Fruit fly (Drosophila melanogaster) whole organism, embryonic: ENCODE data around the gene CG6654.

Experiments used
- Abd-B ChIP-seq: fragments of 200-800 bp; sonication (Bioruptor generic); optimal IDR thresholded peaks from 2 replicates; lab custom pipeline; 2018; ENCODE audit warnings: missing biosample characterization, mild to moderate bottlenecking, missing genetic modification characterization, moderate library complexity
- Adf1 ChIP-seq: fragments of 200-800 bp; sonication (Bioruptor generic); IDR thresholded peaks from 2 replicates; pipeline ENCODE4 v1.3.6; 2022; ENCODE audit warnings: missing biosample characterization, missing genetic modification characterization
- Bdp1 ChIP-seq: fragments of 200-800 bp; sonication (Bioruptor generic); optimal IDR thresholded peaks from 3 replicates; lab custom pipeline; 2016; ENCODE audit warnings: missing biosample characterization, missing genetic modification characterization
- CG1024 ChIP-seq: fragments of 200-800 bp; sonication (Bioruptor generic); IDR thresholded peaks from 2 replicates; pipeline ENCODE4 v1.3.6; 2022; ENCODE audit warnings: missing biosample characterization, missing genetic modification characterization
- CG10654 ChIP-seq: fragments of 200-800 bp; sonication (Bioruptor generic); optimal IDR thresholded peaks from 2 replicates; lab custom pipeline; 2016; ENCODE audit warnings: missing biosample characterization, missing genetic modification characterization
- CG11696 ChIP-seq: fragments of 200-800 bp; sonication (Bioruptor generic); IDR thresholded peaks from 2 replicates; pipeline ENCODE4 v1.3.6; 2022; ENCODE audit warnings: missing biosample characterization, missing genetic modification characterization
- CG12155 ChIP-seq: fragments of 200-800 bp; sonication (Bioruptor generic); optimal IDR thresholded peaks from 3 replicates; lab custom pipeline; 2016; ENCODE audit warnings: missing biosample characterization, missing genetic modification characterization
- CG13775 ChIP-seq: fragments of 200-800 bp; sonication (Bioruptor generic); optimal IDR thresholded peaks from 3 replicates; lab custom pipeline; 2017; ENCODE audit warnings: missing biosample characterization, mild to moderate bottlenecking, missing genetic modification characterization
- CG14710 ChIP-seq: fragments of 200-800 bp; sonication (Bioruptor generic); optimal IDR thresholded peaks from 3 replicates; lab custom pipeline; 2019; ENCODE audit warnings: missing biosample characterization, mild to moderate bottlenecking, missing genetic modification characterization, moderate library complexity
- CG15011 ChIP-seq: fragments of 200-800 bp; sonication (Bioruptor generic); optimal IDR thresholded peaks from 3 replicates; lab custom pipeline; 2018; ENCODE audit warnings: missing biosample characterization, mild to moderate bottlenecking, missing genetic modification characterization
- CG15601 ChIP-seq: fragments of 200-800 bp; sonication (Bioruptor generic); optimal IDR thresholded peaks from 3 replicates; lab custom pipeline; 2019; ENCODE audit warnings: missing biosample characterization, mild to moderate bottlenecking, missing genetic modification characterization, moderate library complexity
- CG16815 ChIP-seq: fragments of 200-800 bp; sonication (Bioruptor generic); optimal IDR thresholded peaks from 3 replicates; lab custom pipeline; 2017; ENCODE audit warnings: missing biosample characterization, mild to moderate bottlenecking, missing genetic modification characterization
- CG17359 ChIP-seq: fragments of 200-800 bp; sonication (Bioruptor generic); optimal IDR thresholded peaks from 3 replicates; lab custom pipeline; 2018; ENCODE audit warnings: missing biosample characterization, mild to moderate bottlenecking, missing genetic modification characterization, moderate library complexity
- CG18011 ChIP-seq: fragments of 200-800 bp; sonication (Bioruptor generic); optimal IDR thresholded peaks from 2 replicates; lab custom pipeline; 2017; ENCODE audit warnings: missing biosample characterization, missing genetic modification characterization, mild to moderate bottlenecking, moderate library complexity, missing genotype
- CG18764 ChIP-seq: fragments of 200-800 bp; sonication (Bioruptor generic); optimal IDR thresholded peaks from 3 replicates; lab custom pipeline; 2016; ENCODE audit warnings: missing biosample characterization, missing genetic modification characterization
- CG30403 ChIP-seq: fragments of 200-800 bp; sonication (Bioruptor generic); optimal IDR thresholded peaks from 3 replicates; lab custom pipeline; 2016; ENCODE audit warnings: missing biosample characterization, missing genetic modification characterization
- CG3995 ChIP-seq: fragments of 200-800 bp; sonication (Bioruptor generic); optimal IDR thresholded peaks from 3 replicates; lab custom pipeline; 2016; ENCODE audit warnings: missing biosample characterization, missing genetic modification characterization
- CG42726 ChIP-seq: fragments of 200-800 bp; sonication (Bioruptor generic); IDR thresholded peaks from 2 replicates; pipeline ENCODE4 v1.3.6; 2022; ENCODE audit warnings: missing biosample characterization, missing genetic modification characterization; ENCODE audit not compliant: partially characterized antibody
- CG9437 ChIP-seq: fragments of 200-800 bp; sonication (Bioruptor generic); optimal IDR thresholded peaks from 2 replicates; lab custom pipeline; 2018; ENCODE audit warnings: missing biosample characterization, mild to moderate bottlenecking, missing genetic modification characterization
- Dbx ChIP-seq: fragments of 200-800 bp; sonication (Bioruptor generic); IDR thresholded peaks from 3 replicates; pipeline ENCODE4 v1.3.6; 2022; ENCODE audit warnings: missing biosample characterization, missing genetic modification characterization
- Doc2 ChIP-seq: fragments of 200-800 bp; sonication (Bioruptor generic); IDR thresholded peaks from 2 replicates; pipeline ENCODE4 v1.3.6; 2022; ENCODE audit warnings: missing biosample characterization, missing genetic modification characterization
- HLH3B ChIP-seq: fragments of 200-800 bp; sonication (Bioruptor generic); IDR thresholded peaks from 2 replicates; pipeline ENCODE4 v1.3.6; 2022; ENCODE audit warnings: missing biosample characterization, missing genetic modification characterization
- TFAM ChIP-seq: fragments of 200-800 bp; sonication (Bioruptor generic); optimal IDR thresholded peaks from 2 replicates; lab custom pipeline; 2017; ENCODE audit warnings: missing biosample characterization, missing genetic modification characterization, inconsistent platforms
- Tbp ChIP-seq: fragments of >200 bp; optimal IDR thresholded peaks from 2 replicates; lab custom pipeline; 2018; ENCODE audit warnings: missing biosample characterization, missing genetic modification characterization
- ato ChIP-seq: fragments of 200-800 bp; sonication (Bioruptor generic); IDR thresholded peaks from 2 replicates; pipeline ENCODE4 v1.3.6; 2022; ENCODE audit warnings: missing biosample characterization, missing genetic modification characterization; ENCODE audit not compliant: partially characterized antibody
- cato ChIP-seq: fragments of 200-800 bp; sonication (Bioruptor generic); optimal IDR thresholded peaks from 2 replicates; lab custom pipeline; 2016; ENCODE audit warnings: missing biosample characterization, missing genetic modification characterization, borderline replicate concordance
- chif ChIP-seq, 2 experiments: fragments of 200-800 bp; sonication (Bioruptor generic); optimal IDR thresholded peaks; 3 replicates each; lab custom pipeline; 2016; ENCODE audit warnings: missing biosample characterization in 2 of 2, missing genetic modification characterization in 2 of 2
- dati ChIP-seq: fragments of 200-800 bp; sonication (Bioruptor generic); IDR thresholded peaks from 2 replicates; pipeline ENCODE4 v1.3.6; 2022; ENCODE audit warnings: missing biosample characterization, missing genetic modification characterization
- dpn ChIP-seq, 2 experiments: fragments of 200-800 bp; sonication (Bioruptor generic); optimal IDR thresholded peaks; 3 replicates each; lab custom pipeline; 2016; ENCODE audit warnings: missing biosample characterization in 2 of 2, missing genetic modification characterization in 2 of 2
- esg ChIP-seq: fragments of 200-800 bp; sonication (Bioruptor generic); conservative IDR thresholded peaks from 2 replicates; pipeline ENCODE4 v1.3.6; 2022; ENCODE audit warnings: missing biosample characterization, missing genetic modification characterization
- ftz-f1 ChIP-seq: fragments of 200-800 bp; sonication (Bioruptor generic); optimal IDR thresholded peaks from 2 replicates; lab custom pipeline; 2016; ENCODE audit warnings: missing biosample characterization, missing genetic modification characterization
- gcm ChIP-seq: fragments of 200-800 bp; sonication (Bioruptor generic); optimal IDR thresholded peaks from 2 replicates; lab custom pipeline; 2019; ENCODE audit warnings: missing biosample characterization, mild to moderate bottlenecking, missing genetic modification characterization, moderate library complexity
- gt ChIP-seq: fragments of 200-800 bp; sonication (Bioruptor generic); IDR thresholded peaks from 2 replicates; pipeline ENCODE4 v1.3.6; 2022; ENCODE audit warnings: missing biosample characterization, missing genetic modification characterization
- hkb ChIP-seq, 2 experiments: fragments of 200-800 bp in 1 of 2; fragments of >200 bp in 1 of 2; sonication (Bioruptor generic) in 1 of 2; IDR thresholded peaks in 1 of 2; optimal IDR thresholded peaks in 1 of 2; 2 replicates each; pipeline versions ENCODE4 v1.3.6 to Lab custom; 2017 to 2022; ENCODE audit warnings: missing biosample characterization in 1 of 2, missing genetic modification characterization in 1 of 2
- lov ChIP-seq, 2 experiments: fragments of 200-800 bp in 1 of 2; fragments of >200 bp in 1 of 2; sonication (Bioruptor generic) in 1 of 2; IDR thresholded peaks in 1 of 2; optimal IDR thresholded peaks in 1 of 2; 2 replicates in 1 of 2; 3 replicates in 1 of 2; pipeline versions ENCODE4 v1.3.6 to Lab custom; 2017 to 2022; ENCODE audit warnings: missing biosample characterization in 1 of 2, missing genetic modification characterization in 1 of 2
- luna ChIP-seq: fragments of 200-800 bp; sonication (Bioruptor generic); optimal IDR thresholded peaks from 2 replicates; lab custom pipeline; 2016; ENCODE audit warnings: missing biosample characterization, missing genetic modification characterization
- oc ChIP-seq: fragments of 200-800 bp; sonication (Bioruptor generic); optimal IDR thresholded peaks from 2 replicates; lab custom pipeline; 2018; ENCODE audit warnings: missing biosample characterization, mild to moderate bottlenecking, missing genetic modification characterization, moderate library complexity
- pb ChIP-seq: fragments of 200-800 bp; sonication (Bioruptor generic); optimal IDR thresholded peaks from 3 replicates; lab custom pipeline; 2016; ENCODE audit warnings: missing biosample characterization, missing genetic modification characterization
- pros ChIP-seq: fragments of 200-800 bp; sonication (Bioruptor generic); optimal IDR thresholded peaks from 3 replicates; lab custom pipeline; 2019; ENCODE audit warnings: missing biosample characterization, mild to moderate bottlenecking, missing genetic modification characterization, moderate library complexity
- rib ChIP-seq: fragments of 200-800 bp; sonication (Bioruptor generic); IDR thresholded peaks from 2 replicates; pipeline ENCODE4 v1.3.6; 2022; ENCODE audit warnings: missing biosample characterization, missing genetic modification characterization
- row ChIP-seq: fragments of 200-800 bp; sonication (Bioruptor generic); IDR thresholded peaks from 3 replicates; pipeline ENCODE4 v1.3.6; 2022; ENCODE audit warnings: missing biosample characterization, missing genetic modification characterization
- sd ChIP-seq: fragments of 200-800 bp; sonication (Bioruptor generic); optimal IDR thresholded peaks from 3 replicates; lab custom pipeline; 2018; ENCODE audit warnings: missing biosample characterization, mild to moderate bottlenecking, missing genetic modification characterization, moderate library complexity
- slp2 ChIP-seq: fragments of 200-800 bp; sonication (Bioruptor generic); optimal IDR thresholded peaks from 2 replicates; lab custom pipeline; 2016; ENCODE audit warnings: missing biosample characterization, missing genetic modification characterization
- tgo ChIP-seq: fragments of 200-800 bp; sonication (Bioruptor generic); IDR thresholded peaks from 3 replicates; pipeline ENCODE4 v1.3.6; 2022; ENCODE audit warnings: missing biosample characterization, missing genetic modification characterization
- tx ChIP-seq: fragments of 200-800 bp; sonication (Bioruptor generic); optimal IDR thresholded peaks from 2 replicates; lab custom pipeline; 2016; ENCODE audit warnings: missing biosample characterization, missing genetic modification characterization
- unpg ChIP-seq: fragments of 200-800 bp; sonication (Bioruptor generic); optimal IDR thresholded peaks from 3 replicates; lab custom pipeline; 2018; ENCODE audit warnings: missing biosample characterization, mild to moderate bottlenecking, missing genetic modification characterization, moderate library complexity
- wek ChIP-seq: fragments of 200-800 bp; sonication (Bioruptor generic); optimal IDR thresholded peaks from 3 replicates; lab custom pipeline; 2018; ENCODE audit warnings: missing biosample characterization, mild to moderate bottlenecking, missing genetic modification characterization, moderate library complexity

The CG6654 gene

dm6 chr3R:15242186-15243045, 29.0 kb upstream of the CG6654 start, which contains the start of the genes tefu and Hsc70-4 (continued):
- TF ChIP-seq CG16815 (GFP tag; lab: Kevin White, UChicago) (peak; percentile 81), CG15011 (GFP tag; lab: Kevin White, UChicago) (peak; percentile 54), gcm (GFP tag; lab: Kevin White, UChicago) (no peak), CG14710 (tag; lab: Kevin White, UChicago) (peak; percentile 92), Abd-B (GFP tag; lab: Kevin White, UChicago) (peak; percentile 92), Adf1 (GFP tag; lab: Robert Waterston, UW) (no peak; the same call in 1 of the 2 replicates), pros (GFP tag; lab: Kevin White, UChicago) (no peak), slp2 (GFP tag; lab: Kevin White, UChicago) (peak; percentile 62), sd (tag; lab: Kevin White, UChicago) (no peak), CG3995 (GFP tag; lab: Kevin White, UChicago) (peak; percentile 6), Bdp1 (GFP tag; lab: Kevin White, UChicago) (peak; percentile 57), ftz-f1 (GFP tag; lab: Kevin White, UChicago) (no peak), dati (GFP tag; lab: Robert Waterston, UW) (no peak), esg (peak; percentile 74), CG17359 (tag; lab: Kevin White, UChicago) (peak; percentile 58), oc (tag; lab: Kevin White, UChicago) (no peak), dpn (GFP tag; optimal IDR thresholded peaks at IDR 0.05; lab: Kevin White, UChicago) (peak; percentile 79 to 83), CG12155 (peak; percentile 72), cato (GFP tag; lab: Kevin White, UChicago) (peak; percentile 37), CG11696 (GFP tag; lab: Robert Waterston, UW) (peak; percentile 58), pb (GFP tag; lab: Kevin White, UChicago) (no peak), row (GFP tag; lab: Robert Waterston, UW) (peak; percentile 93), Dbx (GFP tag; lab: Robert Waterston, UW) (peak; percentile 74), chif (GFP tag; optimal IDR thresholded peaks at IDR 0.05; lab: Kevin White, UChicago) (peak in 1 of 2 experiments; percentile 83), hkb (optimal IDR thresholded peaks at IDR 0.05; lab: Kevin White, UChicago) (peak; percentile 91), hkb (GFP tag; IDR thresholded peaks at IDR 0.05; lab: Robert Waterston, UW) (peak; percentile 42), CG15601 (peak; percentile 57), wek (GFP tag; lab: Kevin White, UChicago) (no peak), CG42726 (peak; percentile 68), lov (optimal IDR thresholded peaks at IDR 0.05; lab: Kevin White, UChicago) (no peak), lov (GFP tag; IDR thresholded peaks at IDR 0.05; lab: Robert Waterston, UW) (no peak; the same call in 2 of the 3 replicates), ato (GFP tag; lab: Robert Waterston, UW) (0 out of 2 replicates have a peak, but pooled peaks have one; percentile 17), CG1024 (GFP tag; lab: Robert Waterston, UW) (peak; percentile 83), CG18011 (GFP tag; lab: Kevin White, UChicago) (no peak), tx (peak; percentile 60), CG30403 (GFP tag; lab: Kevin White, UChicago) (peak; percentile 88), CG9437 (GFP tag; lab: Kevin White, UChicago) (peak; percentile 51), gt (GFP tag; lab: Robert Waterston, UW) (no peak), unpg (peak; percentile 62), CG13775 (GFP tag; lab: Kevin White, UChicago) (peak; percentile 81), CG10654 (peak; percentile 81), CG18764 (peak; percentile 67), luna (GFP tag; lab: Kevin White, UChicago) (peak; percentile 47), Doc2 (GFP tag; lab: Robert Waterston, UW) (no peak), rib (GFP tag; lab: Robert Waterston, UW) (peak; percentile 81; the same call in 1 of the 2 replicates), HLH3B (GFP tag; lab: Robert Waterston, UW) (peak; percentile 65; the same call in 1 of the 2 replicates), TFAM (no peak), Tbp (peak; percentile 80), tgo (GFP tag; lab: Robert Waterston, UW) (peak; percentile 80)
